Fruit fly (Drosophila melanogaster): Measurements from ENCODE around the gene glo.

Gene glo

DNA sequence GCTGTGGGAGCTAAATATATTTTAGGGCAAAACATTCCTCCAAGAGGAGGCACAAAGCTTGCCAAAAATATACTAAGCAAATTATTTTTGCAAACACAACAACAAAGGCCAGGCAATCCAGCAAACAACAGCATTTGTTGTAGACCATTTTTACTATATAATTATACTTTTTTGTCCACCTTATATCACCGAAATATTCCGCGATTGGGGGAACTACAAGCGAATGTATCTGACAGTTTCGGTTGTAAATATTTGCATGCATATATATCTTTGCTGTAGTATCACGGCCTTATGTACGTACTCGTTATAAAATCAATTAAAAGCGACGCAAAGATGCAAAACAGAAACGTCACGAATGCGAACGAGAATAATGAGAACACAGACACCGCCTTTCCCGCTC is 6.7 kb downstream of the glo start:
- no peak for TF ChIP-seq dsf (GFP tag; optimal IDR thresholded peaks at IDR 0.05; ENCODE audit: borderline replicate concordance)
- TF ChIP-seq Rel (GFP tag; optimal IDR thresholded peaks at IDR 0.05), result no peak
- TF ChIP-seq Rel (tag; optimal IDR thresholded peaks at IDR 0.05), result peak; percentile 74
- TF ChIP-seq tai (GFP tag; optimal IDR thresholded peaks at IDR 0.05), result no peak

DNA sequence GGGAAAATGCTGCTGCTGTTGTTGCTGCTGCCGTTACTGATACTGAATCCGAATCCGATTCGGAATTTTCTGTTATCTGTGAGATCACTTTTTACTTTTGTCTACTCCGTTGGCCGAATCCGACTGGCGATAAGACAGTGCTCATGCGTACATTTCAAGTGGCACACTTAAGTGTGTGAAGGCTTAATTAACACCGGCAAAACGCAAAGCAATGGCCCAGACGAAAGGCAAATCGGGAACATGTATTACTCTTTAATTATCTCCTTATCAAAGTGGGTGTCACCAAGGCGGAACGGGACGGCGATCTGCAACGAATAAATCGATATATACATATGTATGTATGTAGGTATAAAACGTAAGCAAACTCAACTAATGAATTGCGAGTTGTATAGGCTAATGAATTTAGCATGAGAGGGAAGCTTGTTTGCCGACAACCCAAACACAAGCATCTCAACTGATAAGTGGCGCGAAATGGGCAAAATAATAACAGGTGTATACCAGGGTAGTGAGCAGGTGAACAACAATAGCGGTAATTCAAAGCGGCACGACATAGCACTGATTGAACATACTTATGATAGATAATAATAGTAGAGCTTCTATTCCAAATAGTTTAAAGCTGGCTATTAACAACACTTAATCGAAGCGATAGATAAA is 8.3 kb downstream of the glo start:
- TF ChIP-seq h (GFP tag; optimal IDR thresholded peaks at IDR 0.05) (peak; percentile 39), Myc (optimal IDR thresholded peaks at IDR 0.05) (no peak)

DNA sequence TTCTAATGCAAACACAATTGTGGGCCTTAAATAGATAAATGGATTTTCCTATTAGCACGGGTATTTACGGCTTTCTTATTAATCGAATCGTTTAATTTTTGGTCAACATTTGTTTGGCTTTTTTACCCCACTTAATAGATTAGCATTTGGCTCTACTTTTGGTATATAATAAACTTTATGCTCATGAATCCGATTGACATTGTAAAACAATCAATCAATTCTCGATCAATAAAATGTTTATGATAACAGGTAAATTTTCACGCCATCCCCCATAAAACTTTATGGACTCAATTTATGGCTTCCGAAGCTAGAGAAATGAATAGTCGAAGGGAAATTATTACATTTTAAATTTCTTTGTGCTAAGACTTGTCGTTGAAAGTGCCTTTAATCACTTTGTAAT is 9.6 kb downstream of the glo start:
- TF ChIP-seq Jra (GFP tag; optimal IDR thresholded peaks at IDR 0.05) (no peak), woc (GFP tag; optimal IDR thresholded peaks at IDR 0.05) (no peak), Hnf4 (GFP tag; optimal IDR thresholded peaks at IDR 0.05) (no peak), CrebA (GFP tag; optimal IDR thresholded peaks at IDR 0.05; ENCODE audit: borderline replicate concordance) (peak; percentile 23), dmrt93B (GFP tag; optimal IDR thresholded peaks at IDR 0.05) (no peak), brk (GFP tag; optimal IDR thresholded peaks at IDR 0.05) (no peak), tai (GFP tag; optimal IDR thresholded peaks at IDR 0.05) (no peak), Rel (GFP tag; optimal IDR thresholded peaks at IDR 0.05) (no peak), Rel (tag; optimal IDR thresholded peaks at IDR 0.05) (peak; percentile 0), Vsx2 (GFP tag; optimal IDR thresholded peaks at IDR 0.05; ENCODE audit: partially characterized antibody) (no peak), Myc (optimal IDR thresholded peaks at IDR 0.05) (no peak), CG9705 (GFP tag; optimal IDR thresholded peaks at IDR 0.05) (no peak), CG32264 (GFP tag; optimal IDR thresholded peaks at IDR 0.05) (no peak), jim (GFP tag; optimal IDR thresholded peaks at IDR 0.05) (no peak), GATAd (GFP tag; optimal IDR thresholded peaks at IDR 0.05) (no peak), sage (GFP tag; optimal IDR thresholded peaks at IDR 0.05) (no peak), Mio (GFP tag; optimal IDR thresholded peaks at IDR 0.05) (no peak), pan (optimal IDR thresholded peaks at IDR 0.05) (no peak), dl (GFP tag; optimal IDR thresholded peaks at IDR 0.05; ENCODE audit: insufficient read depth in 1 of 2, partially characterized antibody in 2 of 2) (no peak), Sp1 (GFP tag; optimal IDR thresholded peaks at IDR 0.05) (peak; percentile 45), OdsH (GFP tag; optimal IDR thresholded peaks at IDR 0.05) (no peak), Hr78 (GFP tag; optimal IDR thresholded peaks at IDR 0.05) (no peak), Dif (GFP tag; optimal IDR thresholded peaks at IDR 0.05; ENCODE audit: partially characterized antibody) (no peak), sv (GFP tag; optimal IDR thresholded peaks at IDR 0.05) (no peak), usp (GFP tag; optimal IDR thresholded peaks at IDR 0.05) (no peak), br (GFP tag; optimal IDR thresholded peaks at IDR 0.05) (no peak), ey (GFP tag; optimal IDR thresholded peaks at IDR 0.05) (no peak), Hr83 (GFP tag; optimal IDR thresholded peaks at IDR 0.05; ENCODE audit: poor library complexity, severe bottlenecking) (no peak), Abd-B (GFP tag; optimal IDR thresholded peaks at IDR 0.05) (no peak), HLH106 (tag; optimal IDR thresholded peaks at IDR 0.05) (peak; percentile 10)

DNA sequence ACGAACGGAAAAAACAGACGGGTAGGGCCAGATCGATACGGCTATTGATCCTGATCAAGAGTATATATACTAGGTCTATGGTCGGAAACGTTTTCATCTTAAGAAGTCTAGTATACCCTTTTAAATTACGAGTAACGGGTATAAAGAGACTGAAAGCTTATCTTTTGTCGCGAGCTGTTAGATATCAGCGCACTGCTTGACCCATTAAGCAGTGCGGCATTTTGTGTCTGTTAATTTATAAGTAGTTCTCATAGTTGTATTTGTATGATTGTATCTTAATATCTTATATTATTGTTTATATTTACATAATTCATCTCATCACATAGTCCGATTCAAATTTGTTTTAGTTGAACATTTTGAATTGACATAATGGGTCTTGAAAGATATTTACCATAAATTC is 11.6 kb downstream of the glo start:
- TF ChIP-seq ey (GFP tag; optimal IDR thresholded peaks at IDR 0.05) (no peak), usp (GFP tag; optimal IDR thresholded peaks at IDR 0.05) (no peak), rgr (GFP tag; optimal IDR thresholded peaks at IDR 0.05) (no peak), dmrt93B (GFP tag; optimal IDR thresholded peaks at IDR 0.05) (no peak), N (GFP tag; optimal IDR thresholded peaks at IDR 0.05) (no peak), foxo (GFP tag; optimal IDR thresholded peaks at IDR 0.05) (no peak), Abd-B (GFP tag; optimal IDR thresholded peaks at IDR 0.05) (no peak), dl (GFP tag; optimal IDR thresholded peaks at IDR 0.05; ENCODE audit: insufficient read depth in 1 of 2, partially characterized antibody in 2 of 2) (no peak), pan (optimal IDR thresholded peaks at IDR 0.05) (no peak), CG32264 (GFP tag; optimal IDR thresholded peaks at IDR 0.05) (no peak), woc (GFP tag; optimal IDR thresholded peaks at IDR 0.05) (no peak), sage (GFP tag; optimal IDR thresholded peaks at IDR 0.05) (no peak), CG9705 (GFP tag; optimal IDR thresholded peaks at IDR 0.05) (no peak), h (GFP tag; optimal IDR thresholded peaks at IDR 0.05) (no peak), HLH106 (tag; optimal IDR thresholded peaks at IDR 0.05) (no peak), fru (GFP tag; optimal IDR thresholded peaks at IDR 0.05) (no peak), Vsx2 (GFP tag; optimal IDR thresholded peaks at IDR 0.05; ENCODE audit: partially characterized antibody) (no peak), br (GFP tag; optimal IDR thresholded peaks at IDR 0.05) (no peak)

All from whole organism, wandering third instar larva.